Worm (Caenorhabditis elegans) whole organism, L4 larva: ENCODE data around the gene pix-1.

Experiments used
- F10B5.3 ChIP-seq: sonication (generic microtip); optimal IDR thresholded peaks from 2 replicates; lab custom pipeline; 2016; ENCODE audit warnings: mild to moderate bottlenecking, missing genetic modification characterization, missing compliant biosample characterization
- F37D6.2 ChIP-seq: sonication (generic microtip); optimal IDR thresholded peaks from 2 replicates; lab custom pipeline; 2016; ENCODE audit warnings: mild to moderate bottlenecking, missing genetic modification characterization, missing compliant biosample characterization
- R02D3.7 ChIP-seq: fragments of 150-350 bp; sonication (generic microtip); optimal IDR thresholded peaks from 3 replicates; lab custom pipeline; 2014; ENCODE audit warnings: missing biosample characterization, missing genetic modification characterization
- Y48G9A.11 ChIP-seq: fragments of 200-800 bp; sonication (Bioruptor generic); IDR thresholded peaks from 2 replicates; pipeline ENCODE4 v1.3.6; 2022; ENCODE audit warnings: missing genetic modification reagents, missing genetic modification characterization, missing compliant biosample characterization
- Y75B8A.6 ChIP-seq: fragments of 200-800 bp; sonication (Bioruptor generic); IDR thresholded peaks from 2 replicates; pipeline ENCODE4 v1.3.6; 2022; ENCODE audit warnings: missing genetic modification reagents, missing genetic modification characterization, missing compliant biosample characterization
- ZK546.5 ChIP-seq, 2 experiments: sonication (generic microtip); optimal IDR thresholded peaks; 2 replicates each; lab custom pipeline; 2017; ENCODE audit warnings: missing biosample characterization in 2 of 2, missing genetic modification characterization in 2 of 2
- attf-4 ChIP-seq: sonication (generic microtip); optimal IDR thresholded peaks from 3 replicates; lab custom pipeline; 2017; ENCODE audit warnings: missing biosample characterization, missing genetic modification characterization
- ceh-28 ChIP-seq: fragments of 150-350 bp; optimal IDR thresholded peaks from 2 replicates; lab custom pipeline; 2014; ENCODE audit warnings: missing biosample characterization, missing genetic modification reagents, missing genetic modification characterization
- ceh-32 ChIP-seq: sonication (generic microtip); optimal IDR thresholded peaks from 2 replicates; lab custom pipeline; 2016; ENCODE audit warnings: mild to moderate bottlenecking, missing genetic modification characterization, missing compliant biosample characterization; ENCODE audit not compliant: poor library complexity
- ceh-44 ChIP-seq: fragments of 200-800 bp; sonication (Bioruptor generic); IDR thresholded peaks from 2 replicates; pipeline ENCODE4 v1.3.6; 2022; ENCODE audit warnings: missing genetic modification reagents, missing genetic modification characterization, missing compliant biosample characterization
- ceh-82 ChIP-seq: sonication (generic microtip); optimal IDR thresholded peaks from 2 replicates; lab custom pipeline; 2017; ENCODE audit warnings: missing biosample characterization, missing genetic modification characterization
- ces-1 ChIP-seq: fragments of 150-350 bp; sonication (generic microtip); optimal IDR thresholded peaks from 4 replicates; lab custom pipeline; 2014; ENCODE audit warnings: missing biosample characterization, missing genetic modification reagents, missing genetic modification characterization
- cey-2 ChIP-seq: sonication (generic microtip); optimal IDR thresholded peaks from 3 replicates; lab custom pipeline; 2017; ENCODE audit warnings: missing genetic modification characterization, mild to moderate bottlenecking, missing compliant biosample characterization, antibody characterized with exemption, borderline replicate concordance; ENCODE audit not compliant: insufficient read depth
- ctbp-1 ChIP-seq: fragments of 200-800 bp; sonication (Bioruptor generic); IDR thresholded peaks from 2 replicates; pipeline ENCODE4 v1.3.6; 2022; ENCODE audit warnings: missing genetic modification reagents, missing genetic modification characterization, missing compliant biosample characterization
- daf-12 ChIP-seq: fragments of 150-350 bp; optimal IDR thresholded peaks from 2 replicates; lab custom pipeline; 2014; ENCODE audit warnings: missing biosample characterization, missing genetic modification reagents, missing genetic modification characterization
- daf-16 ChIP-seq, 3 experiments: sonication (generic microtip); optimal IDR thresholded peaks; 2 replicates each; lab custom pipeline; 2016 to 2017; ENCODE audit warnings: missing genetic modification characterization in 3 of 3, missing genetic modification reagents in 3 of 3, mild to moderate bottlenecking in 2 of 3, missing compliant biosample characterization in 2 of 3, missing biosample characterization in 1 of 3, moderate library complexity in 1 of 3
- dmd-6 ChIP-seq: fragments of 200-800 bp; sonication (Bioruptor generic); IDR thresholded peaks from 2 replicates; pipeline ENCODE4 v1.3.6; 2022; ENCODE audit warnings: missing genetic modification reagents, missing genetic modification characterization, missing compliant biosample characterization
- dmd-8 ChIP-seq: fragments of 200-800 bp; sonication (Bioruptor generic); IDR thresholded peaks from 2 replicates; pipeline ENCODE4 v1.3.6; 2022; ENCODE audit warnings: missing genetic modification characterization, missing compliant biosample characterization
- egl-43 ChIP-seq: fragments of 200-800 bp; sonication (Bioruptor generic); IDR thresholded peaks from 2 replicates; pipeline ENCODE4 v1.3.6; 2022; ENCODE audit warnings: missing genetic modification reagents, missing genetic modification characterization, missing compliant biosample characterization
- hif-1 ChIP-seq, 2 experiments: sonication (generic microtip); optimal IDR thresholded peaks; 2 replicates each; lab custom pipeline; 2016 to 2017; ENCODE audit warnings: missing compliant biosample characterization in 2 of 2, missing genetic modification characterization in 2 of 2, missing genetic modification reagents in 2 of 2, missing genotype in 2 of 2, mild to moderate bottlenecking in 1 of 2
- hlh-30 ChIP-seq: sonication (generic microtip); optimal IDR thresholded peaks from 2 replicates; lab custom pipeline; 2017; ENCODE audit warnings: antibody characterized with exemption, mild to moderate bottlenecking, missing genetic modification characterization, missing compliant biosample characterization; ENCODE audit not compliant: insufficient read depth
- hmg-1.1 ChIP-seq: fragments of 200-800 bp; sonication (Bioruptor generic); IDR thresholded peaks from 2 replicates; pipeline ENCODE4 v1.3.6; 2022; ENCODE audit warnings: missing genetic modification reagents, missing genetic modification characterization, missing compliant biosample characterization
- lin-1 ChIP-seq: fragments of 200-800 bp; sonication (Bioruptor generic); IDR thresholded peaks from 2 replicates; pipeline ENCODE4 v1.3.6; 2022; ENCODE audit warnings: missing genetic modification reagents, missing genetic modification characterization, missing compliant biosample characterization
- lin-13 ChIP-seq: fragments of 150-350 bp; optimal IDR thresholded peaks from 2 replicates; lab custom pipeline; 2014; ENCODE audit warnings: missing biosample characterization, missing genetic modification reagents, missing genetic modification characterization
- lin-38 ChIP-seq: fragments of 200-800 bp; sonication (Bioruptor generic); IDR thresholded peaks from 2 replicates; pipeline ENCODE4 v1.3.6; 2022; ENCODE audit warnings: missing genetic modification reagents, missing genetic modification characterization, missing compliant biosample characterization
- lsy-2 ChIP-seq, 2 experiments: fragments of 150-350 bp in 1 of 2; sonication (generic microtip) in 1 of 2; optimal IDR thresholded peaks; 2 replicates each; lab custom pipeline; 2014 to 2017; ENCODE audit warnings: missing biosample characterization in 2 of 2, missing genetic modification characterization in 2 of 2
- madf-9 ChIP-seq: fragments of 200-800 bp; sonication (Bioruptor generic); conservative IDR thresholded peaks from 2 replicates; pipeline ENCODE4 v1.3.6; 2022; ENCODE audit warnings: missing genetic modification reagents, missing genetic modification characterization, missing compliant biosample characterization
- mdt-29 ChIP-seq: fragments of 200-800 bp; sonication (Bioruptor generic); IDR thresholded peaks from 2 replicates; pipeline ENCODE4 v1.3.6; 2022; ENCODE audit warnings: missing genetic modification reagents, missing genetic modification characterization, missing compliant biosample characterization
- mxl-3 ChIP-seq: fragments of 200-800 bp; sonication (Bioruptor generic); optimal IDR thresholded peaks from 2 replicates; lab custom pipeline; 2018; ENCODE audit warnings: mild to moderate bottlenecking, missing genetic modification characterization, missing compliant biosample characterization
- nhr-10 ChIP-seq: fragments of 150-350 bp; optimal IDR thresholded peaks from 2 replicates; lab custom pipeline; 2014; ENCODE audit warnings: missing biosample characterization, missing genetic modification characterization
- nhr-102 ChIP-seq: sonication (generic microtip); optimal IDR thresholded peaks from 2 replicates; lab custom pipeline; 2016; ENCODE audit warnings: mild to moderate bottlenecking, missing genetic modification characterization, moderate library complexity, missing compliant biosample characterization
- nhr-11 ChIP-seq: fragments of 150-350 bp; optimal IDR thresholded peaks from 2 replicates; lab custom pipeline; 2014; ENCODE audit warnings: missing biosample characterization, missing genetic modification characterization
- nhr-237 ChIP-seq: sonication (generic microtip); optimal IDR thresholded peaks from 2 replicates; lab custom pipeline; 2017; ENCODE audit warnings: missing biosample characterization, missing genetic modification characterization
- nhr-25 ChIP-seq: sonication (generic microtip); optimal IDR thresholded peaks from 2 replicates; lab custom pipeline; 2017; ENCODE audit warnings: missing genetic modification characterization, mild to moderate bottlenecking, missing compliant biosample characterization, antibody characterized with exemption, moderate library complexity, borderline replicate concordance; ENCODE audit not compliant: insufficient read depth
- nhr-41 ChIP-seq: fragments of 200-800 bp; sonication (Bioruptor generic); IDR thresholded peaks from 2 replicates; pipeline ENCODE4 v1.3.6; 2022; ENCODE audit warnings: missing genetic modification reagents, missing genetic modification characterization, missing compliant biosample characterization
- nhr-42 ChIP-seq: fragments of 200-800 bp; sonication (Bioruptor generic); IDR thresholded peaks from 2 replicates; pipeline ENCODE4 v1.3.6; 2022; ENCODE audit warnings: missing genetic modification characterization, missing compliant biosample characterization
- nhr-77 ChIP-seq: fragments of 150-350 bp; optimal IDR thresholded peaks from 2 replicates; lab custom pipeline; 2014; ENCODE audit warnings: missing biosample characterization, missing genetic modification characterization
- php-3 ChIP-seq: fragments of 200-800 bp; sonication (Bioruptor generic); IDR thresholded peaks from 2 replicates; pipeline ENCODE4 v1.3.6; 2022; ENCODE audit warnings: missing genetic modification reagents, missing genetic modification characterization, missing compliant biosample characterization
- rbr-2 ChIP-seq: sonication (generic microtip); optimal IDR thresholded peaks from 2 replicates; lab custom pipeline; 2016; ENCODE audit warnings: missing genotype, missing genetic modification characterization, missing compliant biosample characterization
- set-16 ChIP-seq: fragments of 200-800 bp; sonication (Bioruptor generic); IDR thresholded peaks from 2 replicates; pipeline ENCODE4 v1.3.6; 2022; ENCODE audit warnings: missing genetic modification reagents, missing genetic modification characterization, missing compliant biosample characterization
- snpc-4 ChIP-seq: fragments of 150-350 bp; optimal IDR thresholded peaks from 2 replicates; lab custom pipeline; 2014; ENCODE audit warnings: missing biosample characterization, missing genetic modification characterization
- spr-1 ChIP-seq: sonication (generic microtip); optimal IDR thresholded peaks from 2 replicates; lab custom pipeline; 2016; ENCODE audit warnings: mild to moderate bottlenecking, missing genetic modification characterization, missing compliant biosample characterization
- spr-3 ChIP-seq: fragments of 200-800 bp; sonication (Bioruptor generic); optimal IDR thresholded peaks from 2 replicates; lab custom pipeline; 2018; ENCODE audit warnings: mild to moderate bottlenecking, missing genetic modification characterization, missing compliant biosample characterization
- vab-7 ChIP-seq: fragments of 200-800 bp; sonication (Bioruptor generic); IDR thresholded peaks from 2 replicates; pipeline ENCODE4 v1.3.6; 2022; ENCODE audit warnings: missing genetic modification reagents, missing genetic modification characterization, missing compliant biosample characterization
- zip-11 ChIP-seq: fragments of 200-800 bp; sonication (Bioruptor generic); IDR thresholded peaks from 2 replicates; pipeline ENCODE4 v1.3.6; 2022; ENCODE audit warnings: missing genetic modification characterization, missing compliant biosample characterization
- zip-2 ChIP-seq: fragments of 150-350 bp; optimal IDR thresholded peaks from 2 replicates; lab custom pipeline; 2014; ENCODE audit warnings: missing biosample characterization, missing genetic modification characterization
- ztf-11 ChIP-seq: fragments of 150-350 bp; optimal IDR thresholded peaks from 2 replicates; lab custom pipeline; 2014; ENCODE audit warnings: missing biosample characterization, missing genetic modification characterization
- ztf-7 ChIP-seq: fragments of 150-350 bp; optimal IDR thresholded peaks from 2 replicates; lab custom pipeline; 2014; ENCODE audit warnings: missing biosample characterization, missing genetic modification characterization

Gene pix-1

ce11 chrX:13730209-13730975, 3.3 kb downstream of the pix-1 start (continued):
- TF ChIP-seq php-3 (GFP tag; lab: Robert Waterston, UW) (peak; percentile 63), spr-1 (tag; lab: Kevin White, UChicago) (peak; percentile 38), egl-43 (GFP tag; lab: Robert Waterston, UW) (peak; percentile 86), ceh-44 (GFP tag; lab: Robert Waterston, UW) (peak; percentile 69; the same call in 1 of the 2 replicates), nhr-77 (tag; lab: Kevin White, UChicago) (no peak), lsy-2 (tag; optimal IDR thresholded peaks at IDR 0.05; lab: Kevin White, UChicago) (peak in 1 of 2 experiments; percentile 26), nhr-42 (GFP tag; lab: Robert Waterston, UW) (peak; percentile 55; the same call in 1 of the 2 replicates), R02D3.7 (no peak), lin-13 (GFP tag; lab: Kevin White, UChicago) (no peak), cey-2 (tag; lab: Kevin White, UChicago) (no peak), lin-1 (GFP tag; lab: Robert Waterston, UW) (0 out of 2 replicates have a peak, but pooled peaks have one; percentile 46), F37D6.2 (tag; lab: Kevin White, UChicago) (no peak), lin-38 (peak; percentile 74), rbr-2 (tag; lab: Kevin White, UChicago) (peak; percentile 19), nhr-237 (tag; lab: Kevin White, UChicago) (no peak), hif-1 (tag; optimal IDR thresholded peaks at IDR 0.05; lab: Kevin White, UChicago) (peak in 1 of 2 experiments; percentile 44), attf-4 (tag; lab: Kevin White, UChicago) (no peak), dmd-8 (GFP tag; lab: Robert Waterston, UW) (peak; percentile 93), nhr-10 (tag; lab: Kevin White, UChicago) (no peak), ztf-7 (tag; lab: Kevin White, UChicago) (no peak), set-16 (no peak; the same call in 1 of the 2 replicates), mdt-29 (GFP tag; lab: Robert Waterston, UW) (peak; percentile 55; the same call in 1 of the 2 replicates), ceh-82 (tag; lab: Kevin White, UChicago) (no peak), spr-3 (GFP tag; lab: Kevin White, UChicago) (peak; percentile 2), zip-2 (tag; lab: Kevin White, UChicago) (no peak), F10B5.3 (tag; lab: Kevin White, UChicago) (no peak), zip-11 (GFP tag; lab: Robert Waterston, UW) (peak; percentile 13; the same call in 1 of the 2 replicates), Y48G9A.11 (GFP tag; lab: Robert Waterston, UW) (peak; percentile 54), ctbp-1 (peak; percentile 56), mxl-3 (GFP tag; lab: Kevin White, UChicago) (no peak), ces-1 (GFP tag; lab: Kevin White, UChicago) (no peak), hlh-30 (tag; lab: Kevin White, UChicago) (peak; percentile 42), daf-12 (no peak), nhr-11 (no peak), ceh-32 (tag; lab: Kevin White, UChicago) (no peak), nhr-41 (GFP tag; lab: Robert Waterston, UW) (peak; percentile 39; the same call in 1 of the 2 replicates), nhr-25 (tag; lab: Kevin White, UChicago) (peak; percentile 44), ceh-28 (tag; lab: Kevin White, UChicago) (no peak), daf-16 (GFP tag; optimal IDR thresholded peaks at IDR 0.05; lab: Kevin White, UChicago) (peak; percentile 30 to 82), daf-16 (tag; optimal IDR thresholded peaks at IDR 0.05; lab: Kevin White, UChicago) (peak; percentile 36), Y75B8A.6 (no peak), ZK546.5 (tag; optimal IDR thresholded peaks at IDR 0.05; lab: Kevin White, UChicago) (no peak), vab-7 (GFP tag; lab: Robert Waterston, UW) (peak; percentile 88), hmg-1.1 (GFP tag; lab: Robert Waterston, UW) (peak; percentile 65), snpc-4 (tag; lab: Kevin White, UChicago) (no peak), dmd-6 (GFP tag; lab: Robert Waterston, UW) (peak; percentile 42), ztf-11 (no peak), nhr-102 (tag; lab: Kevin White, UChicago) (peak; percentile 42), madf-9 (GFP tag; lab: Robert Waterston, UW) (peak; percentile 84)
